Fruit fly (Drosophila melanogaster): ENCODE measurements around the gene CG32269.
A peak's percentile ranks its signal among the peaks of the same experiment; 100 is the strongest.

The CG32269 gene

DNA sequence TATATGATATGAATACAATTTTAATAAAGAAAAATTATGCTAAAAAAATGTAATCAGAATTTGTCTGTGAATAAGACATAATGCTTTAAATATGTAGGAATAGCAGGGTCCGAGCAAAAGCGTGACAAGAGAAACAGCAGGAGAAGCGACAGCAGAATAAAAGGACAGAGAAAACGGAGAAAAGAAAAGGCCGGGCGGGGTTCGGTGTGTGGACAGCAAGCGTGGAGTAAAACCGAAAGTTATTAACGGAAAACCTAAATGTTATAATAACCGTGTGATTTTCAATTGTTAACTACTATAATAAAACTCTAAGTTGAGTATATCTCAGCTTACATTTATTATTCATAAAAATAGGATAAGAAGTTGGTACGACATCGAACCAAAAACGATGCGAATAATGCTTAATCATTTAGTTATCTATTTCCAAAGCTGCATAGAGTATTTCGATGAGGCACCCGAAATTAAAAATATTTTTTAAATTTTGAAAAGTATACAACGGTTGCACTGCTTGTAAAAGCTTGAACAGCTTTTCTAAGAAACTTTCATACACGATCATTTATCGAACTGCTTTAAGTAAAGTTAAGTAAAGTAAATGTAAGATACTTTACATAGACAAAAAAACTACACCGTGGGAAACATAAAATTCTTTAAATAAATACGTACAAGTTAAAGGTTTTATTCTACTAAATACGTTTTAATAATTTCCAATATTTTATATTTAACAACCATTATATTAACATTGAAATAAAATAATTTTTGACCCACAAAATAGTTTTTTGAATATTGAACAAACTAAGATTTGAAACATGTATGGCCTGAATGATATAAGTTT lies 43.1 kb upstream of the CG32269 start (continued):
- TF ChIP-seq phol (tag; optimal IDR thresholded peaks at IDR 0.05) (no peak), Dad (GFP tag; optimal IDR thresholded peaks at IDR 0.05) (no peak), sima (GFP tag; optimal IDR thresholded peaks at IDR 0.05) (no peak), CG2712 (tag; optimal IDR thresholded peaks at IDR 0.05) (peak; percentile 22), HLHmδ (GFP tag; optimal IDR thresholded peaks at IDR 0.05) (no peak), CTCF (GFP tag; optimal IDR thresholded peaks at IDR 0.05) (peak; percentile 66), Doc2 (GFP tag; IDR thresholded peaks at IDR 0.05) (no peak)

- TF ChIP-seq H15 (GFP tag; IDR thresholded peaks at IDR 0.05) (no peak), CG6654 (GFP tag; optimal IDR thresholded peaks at IDR 0.05) (no peak), CG7963 (GFP tag; IDR thresholded peaks at IDR 0.05; ENCODE audit: partially characterized antibody) (no peak), corto (GFP tag; optimal IDR thresholded peaks at IDR 0.05) (peak; percentile 37), exex (tag; optimal IDR thresholded peaks at IDR 0.05) (peak; percentile 7)
Measured at dm6 chr3L:3250922-3251658, 42.3 kb upstream of the CG32269 start.

DNA sequence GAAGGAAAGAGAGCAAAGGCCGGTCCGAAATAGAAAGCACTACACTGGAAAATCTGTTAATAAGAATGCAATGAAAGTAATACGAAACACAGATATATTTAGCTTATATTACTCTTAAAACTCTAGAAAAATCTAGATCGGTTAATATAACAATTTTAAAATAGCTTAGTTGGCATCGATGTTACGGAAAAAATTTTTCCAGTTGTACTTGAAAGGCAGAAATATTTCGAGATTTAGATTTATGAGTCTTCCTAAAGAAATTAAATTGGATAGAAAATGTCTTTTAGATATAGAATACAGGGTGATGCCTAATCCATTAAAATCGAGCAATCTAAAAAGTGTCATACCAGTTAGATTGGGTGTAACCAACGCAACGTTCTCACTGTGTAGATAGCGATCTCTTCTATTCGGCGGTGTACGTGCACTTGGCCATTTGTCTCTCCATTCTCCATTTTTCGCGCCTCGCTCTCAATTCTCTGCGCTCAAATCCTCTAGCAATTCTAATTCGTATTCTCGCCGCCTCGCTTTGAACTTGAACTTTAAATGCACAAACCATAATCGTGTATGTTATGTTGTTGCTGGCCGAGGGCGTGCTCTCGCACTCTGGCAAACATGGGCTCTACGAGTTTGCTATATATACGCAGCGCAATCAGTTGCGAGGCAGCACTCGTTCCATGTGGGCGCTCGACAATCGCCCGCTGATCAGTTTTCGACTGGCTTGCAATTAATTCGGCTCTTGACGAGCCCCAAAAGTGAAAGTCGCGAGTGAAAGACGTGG lies 41.4 kb upstream of the CG32269 start:
- TF ChIP-seq zfh1 (GFP tag; IDR thresholded peaks at IDR 0.05) (peak; percentile 75; the same call in 2 of the 3 replicates), CG8924 (tag; optimal IDR thresholded peaks at IDR 0.05) (peak; percentile 98), Doc2 (GFP tag; IDR thresholded peaks at IDR 0.05) (no peak), Dad (GFP tag; optimal IDR thresholded peaks at IDR 0.05) (peak; percentile 93), CG17359 (tag; optimal IDR thresholded peaks at IDR 0.05) (peak; percentile 85), crp (GFP tag; optimal IDR thresholded peaks at IDR 0.05) (peak in 1 of 2 experiments; percentile 67), sisA (GFP tag; IDR thresholded peaks at IDR 0.05) (peak; percentile 88), Kr (GFP tag; optimal IDR thresholded peaks at IDR 0.05) (peak; percentile 15), Atf-2 (GFP tag; optimal IDR thresholded peaks at IDR 0.05) (peak; percentile 97), CG12155 (GFP tag; optimal IDR thresholded peaks at IDR 0.05) (peak; percentile 89), sd (tag; optimal IDR thresholded peaks at IDR 0.05) (peak; percentile 83), CG14710 (tag; optimal IDR thresholded peaks at IDR 0.05) (peak; percentile 96), nmo (GFP tag; optimal IDR thresholded peaks at IDR 0.05) (peak; percentile 98), C15 (GFP tag; IDR thresholded peaks at IDR 0.05) (peak; percentile 61; the same call in 1 of the 3 replicates), CG2875 (GFP tag; optimal IDR thresholded peaks at IDR 0.05) (peak; percentile 92), sqz (GFP tag; optimal IDR thresholded peaks at IDR 0.05) (peak; percentile 80), CG4404 (GFP tag; IDR thresholded peaks at IDR 0.05) (peak; percentile 79), TFAM (GFP tag; optimal IDR thresholded peaks at IDR 0.05) (peak; percentile 71), pnt (GFP tag; optimal IDR thresholded peaks at IDR 0.05) (peak; percentile 92), Oli (tag; optimal IDR thresholded peaks at IDR 0.05) (peak; percentile 97), btn (GFP tag; optimal IDR thresholded peaks at IDR 0.05) (peak; percentile 86), CG7928 (GFP tag; optimal IDR thresholded peaks at IDR 0.05) (peak; percentile 74), Mad (GFP tag; optimal IDR thresholded peaks at IDR 0.05) (peak; percentile 92), CG4424 (GFP tag; optimal IDR thresholded peaks at IDR 0.05) (peak; percentile 97), CG3995 (GFP tag; optimal IDR thresholded peaks at IDR 0.05) (peak; percentile 64), nerfin-2 (GFP tag; IDR thresholded peaks at IDR 0.05; ENCODE audit: partially characterized antibody) (no peak), CG34376 (GFP tag; optimal IDR thresholded peaks at IDR 0.05) (peak; percentile 76), bowl (GFP tag; IDR thresholded peaks at IDR 0.05) (no peak; the same call in 1 of the 2 replicates), Mes4 (GFP tag; optimal IDR thresholded peaks at IDR 0.05) (peak; percentile 96), pzg (GFP tag; optimal IDR thresholded peaks at IDR 0.05) (no peak), Bgb (GFP tag; IDR thresholded peaks at IDR 0.05; ENCODE audit: partially characterized antibody) (peak; percentile 45; the same call in 1 of the 2 replicates), tup (GFP tag; optimal IDR thresholded peaks at IDR 0.05) (peak; percentile 71)
